Worm (Caenorhabditis elegans) whole organism, L4/young adult: ENCODE measurements around the gene ZK262.8.

Source experiments
- dao-5 ChIP-seq: sonication (generic microtip); optimal IDR thresholded peaks from 2 replicates; lab custom pipeline; 2016; ENCODE audit warnings: missing genotype, missing genetic modification characterization, moderate library complexity, missing compliant biosample characterization
- him-1 ChIP-seq: sonication (generic microtip); optimal IDR thresholded peaks from 2 replicates; lab custom pipeline; 2016; ENCODE audit warnings: missing genotype, missing genetic modification reagents, missing genetic modification characterization, missing compliant biosample characterization

DNA sequence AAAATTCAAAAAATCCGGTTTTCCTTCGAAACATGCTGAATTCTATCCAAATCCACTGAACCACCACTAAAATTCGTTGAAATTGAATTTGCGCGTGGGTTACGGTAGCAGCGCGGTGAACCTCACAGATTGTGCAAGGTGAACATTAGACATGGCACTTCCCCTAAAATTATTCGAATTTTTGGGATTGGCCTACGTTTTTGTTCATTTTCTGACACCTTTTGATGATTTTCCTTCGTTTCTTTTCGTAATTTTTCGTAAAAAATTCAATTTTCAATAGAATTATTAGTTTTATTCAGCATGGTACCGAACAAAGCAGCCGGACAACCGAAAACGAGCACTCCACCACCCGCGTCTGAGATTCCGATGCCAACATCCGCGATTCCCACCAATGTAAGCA lies at the start of gene ZK262.8:
- no peak for TF ChIP-seq him-1
- no peak for TF ChIP-seq dao-5 (tag; lab: Kevin White, UChicago)
